Worm (Caenorhabditis elegans) whole organism, mixed stage, embryonic: ENCODE data around the gene K08D12.8.

ENCODE experiments used
- M03D4.4 ChIP-seq: sonication (generic microtip); optimal IDR thresholded peaks from 2 replicates; lab custom pipeline; 2017; ENCODE audit warnings: mild to moderate bottlenecking, missing genetic modification characterization, missing compliant biosample characterization
- blmp-1 ChIP-seq: fragments of 150-350 bp; optimal IDR thresholded peaks from 2 replicates; lab custom pipeline; 2014; ENCODE audit warnings: missing biosample characterization, missing genetic modification characterization
- elt-1 ChIP-seq: sonication (generic microtip); optimal IDR thresholded peaks from 2 replicates; lab custom pipeline; 2017; ENCODE audit warnings: missing genetic modification characterization, mild to moderate bottlenecking, missing compliant biosample characterization, antibody characterized with exemption, moderate library complexity, borderline replicate concordance; ENCODE audit not compliant: insufficient read depth
- elt-3 ChIP-seq: fragments of 150-350 bp; optimal IDR thresholded peaks from 2 replicates; lab custom pipeline; 2014; ENCODE audit warnings: missing biosample characterization, missing genetic modification characterization
- lin-32 ChIP-seq: fragments of 200-800 bp; sonication (Bioruptor generic); optimal IDR thresholded peaks from 2 replicates; lab custom pipeline; 2018; ENCODE audit warnings: mild to moderate bottlenecking, missing genetic modification characterization, missing compliant biosample characterization
- pha-4 ChIP-seq: fragments of 150-350 bp; optimal IDR thresholded peaks from 2 replicates; lab custom pipeline; 2018; ENCODE audit warnings: missing biosample characterization, missing genetic modification reagents, missing genetic modification characterization
- sem-2 ChIP-seq: fragments of 200-800 bp; sonication (Bioruptor generic); optimal IDR thresholded peaks from 2 replicates; lab custom pipeline; 2018; ENCODE audit warnings: mild to moderate bottlenecking, missing genetic modification characterization, missing compliant biosample characterization
- tbx-8 ChIP-seq: fragments of 200-800 bp; sonication (Bioruptor generic); optimal IDR thresholded peaks from 2 replicates; lab custom pipeline; 2018; ENCODE audit warnings: mild to moderate bottlenecking, missing genetic modification characterization, moderate library complexity, missing compliant biosample characterization
- unc-62 ChIP-seq: fragments of 150-350 bp; optimal IDR thresholded peaks from 2 replicates; lab custom pipeline; 2014; ENCODE audit warnings: missing biosample characterization, missing genetic modification reagents, missing genetic modification characterization
- ztf-11 ChIP-seq: fragments of 150-350 bp; optimal IDR thresholded peaks from 2 replicates; lab custom pipeline; 2014; ENCODE audit warnings: missing biosample characterization, missing genetic modification characterization

ce11 chrIV:1745453-1746051, 19.6 kb downstream of the K08D12.8 start, which contains the start of the genes Y41D4A.6 and Y41D4A.4:
- peak; percentile 57 for TF ChIP-seq tbx-8
- no peak for TF ChIP-seq lin-32
- no peak for TF ChIP-seq ztf-11 (tag; lab: Kevin White, UChicago)
- TF ChIP-seq blmp-1, result no peak
- TF ChIP-seq pha-4, result peak; percentile 69
- TF ChIP-seq elt-1 (tag; lab: Kevin White, UChicago), result no peak
- TF ChIP-seq elt-3 (tag; lab: Kevin White, UChicago), result no peak
- TF ChIP-seq unc-62, result peak; percentile 5
- TF ChIP-seq M03D4.4 (tag; lab: Kevin White, UChicago), result peak; percentile 68
- TF ChIP-seq sem-2 (GFP tag; lab: Kevin White, UChicago), result peak; percentile 43
